Fruit fly (Drosophila melanogaster) whole organism, prepupa: ENCODE results near the gene CG5883.

Source experiments
- CG10631 ChIP-seq: fragments of 200-800 bp; sonication (Bioruptor generic); optimal IDR thresholded peaks from 2 replicates; lab custom pipeline; 2016; ENCODE audit warnings: missing biosample characterization, missing genetic modification characterization
- CG11294 ChIP-seq: fragments of 200-800 bp; sonication (Bioruptor generic); IDR thresholded peaks from 2 replicates; pipeline ENCODE4 v1.3.6; 2022; ENCODE audit warnings: missing biosample characterization, missing genetic modification characterization
- CG11762 ChIP-seq: fragments of 200-800 bp; sonication (Bioruptor generic); optimal IDR thresholded peaks from 3 replicates; lab custom pipeline; 2016; ENCODE audit warnings: missing biosample characterization, missing genetic modification characterization; ENCODE audit not compliant: insufficient read depth
- CG11902 ChIP-seq: fragments of 200-800 bp; sonication (Bioruptor generic); optimal IDR thresholded peaks from 3 replicates; lab custom pipeline; 2016; ENCODE audit warnings: missing biosample characterization, missing genetic modification characterization
- CG15336 ChIP-seq: fragments of 200-800 bp; sonication (Bioruptor generic); IDR thresholded peaks from 2 replicates; pipeline ENCODE4 v1.3.6; 2022; ENCODE audit warnings: missing biosample characterization, missing genetic modification characterization
- CG16779 ChIP-seq: fragments of 200-800 bp; sonication (Bioruptor generic); optimal IDR thresholded peaks from 3 replicates; lab custom pipeline; 2017; ENCODE audit warnings: missing biosample characterization, mild to moderate bottlenecking, missing genetic modification characterization
- CG3032 ChIP-seq: fragments of 200-800 bp; optimal IDR thresholded peaks from 2 replicates; lab custom pipeline; 2019; ENCODE audit warnings: missing biosample characterization, mild to moderate bottlenecking, missing genetic modification characterization, moderate library complexity
- CG31627 ChIP-seq: fragments of 200-800 bp; sonication (Bioruptor generic); optimal IDR thresholded peaks from 3 replicates; lab custom pipeline; 2016; ENCODE audit warnings: missing biosample characterization, missing genetic modification characterization
- CG32006 ChIP-seq: fragments of 200-800 bp; sonication (Bioruptor generic); optimal IDR thresholded peaks from 3 replicates; lab custom pipeline; 2017; ENCODE audit warnings: missing biosample characterization, mild to moderate bottlenecking, missing genetic modification characterization
- CG34406 ChIP-seq: fragments of 200-800 bp; sonication (Bioruptor generic); optimal IDR thresholded peaks from 3 replicates; lab custom pipeline; 2016; ENCODE audit warnings: missing biosample characterization, missing genetic modification characterization
- CG3919 ChIP-seq: fragments of 200-800 bp; sonication (Bioruptor generic); optimal IDR thresholded peaks from 3 replicates; lab custom pipeline; 2016; ENCODE audit warnings: missing biosample characterization, missing genetic modification characterization
- CG6792 ChIP-seq: fragments of 200-800 bp; sonication (Bioruptor generic); optimal IDR thresholded peaks from 3 replicates; lab custom pipeline; 2016; ENCODE audit warnings: missing biosample characterization, missing genetic modification characterization
- CG6854 ChIP-seq: fragments of 200-800 bp; sonication (Bioruptor generic); optimal IDR thresholded peaks from 2 replicates; lab custom pipeline; 2017; ENCODE audit warnings: missing biosample characterization, mild to moderate bottlenecking, missing genetic modification characterization
- CG7368 ChIP-seq: fragments of 200-800 bp; sonication (Bioruptor generic); optimal IDR thresholded peaks from 3 replicates; lab custom pipeline; 2016; ENCODE audit warnings: missing biosample characterization, missing genetic modification characterization
- CG8119 ChIP-seq: fragments of 200-800 bp; sonication (Bioruptor generic); IDR thresholded peaks from 3 replicates; pipeline ENCODE4 v1.3.6; 2022; ENCODE audit warnings: missing biosample characterization, missing genetic modification characterization
- CG9139 ChIP-seq: fragments of 200-800 bp; sonication (Bioruptor generic); optimal IDR thresholded peaks from 3 replicates; lab custom pipeline; 2017; ENCODE audit warnings: missing biosample characterization, mild to moderate bottlenecking, missing genetic modification characterization
- Eip75B ChIP-seq: fragments of 200-800 bp; sonication (Bioruptor generic); optimal IDR thresholded peaks from 3 replicates; lab custom pipeline; 2016; ENCODE audit warnings: missing biosample characterization, missing genetic modification characterization
- Eip78C ChIP-seq: fragments of 200-800 bp; sonication (Bioruptor generic); peaks from one replicate; lab custom pipeline; 2016; ENCODE audit warnings: missing biosample characterization, missing genetic modification characterization
- Ets96B ChIP-seq: fragments of 200-800 bp; optimal IDR thresholded peaks from 2 replicates; lab custom pipeline; 2019; ENCODE audit warnings: missing biosample characterization, mild to moderate bottlenecking, missing genetic modification characterization, moderate library complexity
- Hr38 ChIP-seq: sonication (Bioruptor generic); optimal IDR thresholded peaks from 2 replicates; lab custom pipeline; 2016; ENCODE audit warnings: missing biosample characterization, missing genetic modification characterization
- Lpt ChIP-seq: fragments of 200-800 bp; sonication (Bioruptor generic); optimal IDR thresholded peaks from 3 replicates; lab custom pipeline; 2016; ENCODE audit warnings: missing biosample characterization, missing genetic modification characterization
- Met ChIP-seq: fragments of 200-800 bp; sonication (Bioruptor generic); optimal IDR thresholded peaks from 3 replicates; lab custom pipeline; 2016; ENCODE audit warnings: missing biosample characterization, missing genetic modification characterization
- Sox102F ChIP-seq: fragments of 200-800 bp; sonication (Bioruptor generic); optimal IDR thresholded peaks from 2 replicates; lab custom pipeline; 2016; ENCODE audit warnings: missing biosample characterization, mild to moderate bottlenecking, missing genetic modification characterization
- Sox14 ChIP-seq: fragments of 200-800 bp; sonication (Bioruptor generic); optimal IDR thresholded peaks from 3 replicates; lab custom pipeline; 2016; ENCODE audit warnings: missing biosample characterization, missing genetic modification characterization
- Sox15 ChIP-seq: fragments of 200-800 bp; sonication (Bioruptor generic); optimal IDR thresholded peaks from 3 replicates; lab custom pipeline; 2016; ENCODE audit warnings: missing biosample characterization, missing genetic modification characterization
- achi ChIP-seq: fragments of 200-800 bp; sonication (Bioruptor generic); optimal IDR thresholded peaks from 3 replicates; lab custom pipeline; 2016; ENCODE audit warnings: missing biosample characterization, missing genetic modification characterization
- acj6 ChIP-seq: fragments of 200-800 bp; sonication (Bioruptor generic); optimal IDR thresholded peaks from 3 replicates; lab custom pipeline; 2016; ENCODE audit warnings: missing biosample characterization, missing genetic modification characterization
- cyc ChIP-seq: fragments of 200-800 bp; sonication (Bioruptor generic); optimal IDR thresholded peaks from 3 replicates; lab custom pipeline; 2016; ENCODE audit warnings: missing biosample characterization, missing genetic modification characterization
- dsx ChIP-seq: fragments of 200-800 bp; optimal IDR thresholded peaks from 3 replicates; lab custom pipeline; 2019; ENCODE audit warnings: missing biosample characterization, mild to moderate bottlenecking, missing genetic modification characterization, moderate library complexity; ENCODE audit not compliant: poor library complexity, severe bottlenecking
- fd59A ChIP-seq: fragments of 200-800 bp; sonication (Bioruptor generic); optimal IDR thresholded peaks from 2 replicates; lab custom pipeline; 2017; ENCODE audit warnings: missing biosample characterization, mild to moderate bottlenecking, missing genetic modification characterization, missing genetic modification reagents
- fkh ChIP-seq: fragments of 200-800 bp; sonication (Bioruptor generic); optimal IDR thresholded peaks from 3 replicates; lab custom pipeline; 2017; ENCODE audit warnings: missing biosample characterization, mild to moderate bottlenecking, missing genetic modification characterization, moderate library complexity
- lz ChIP-seq: fragments of 200-800 bp; sonication (Bioruptor generic); optimal IDR thresholded peaks from 3 replicates; lab custom pipeline; 2016; ENCODE audit warnings: missing biosample characterization, missing genetic modification characterization
- net ChIP-seq: fragments of 200-800 bp; sonication (Bioruptor generic); optimal IDR thresholded peaks from 3 replicates; lab custom pipeline; 2016; ENCODE audit warnings: missing biosample characterization, missing genetic modification characterization
- pdm3 ChIP-seq: fragments of 200-800 bp; sonication (Bioruptor generic); optimal IDR thresholded peaks from 3 replicates; lab custom pipeline; 2016; ENCODE audit warnings: missing biosample characterization, missing genetic modification characterization
- salr ChIP-seq, 2 experiments: fragments of 200-800 bp; sonication (Bioruptor generic); optimal IDR thresholded peaks; 3 replicates each; lab custom pipeline; 2016 to 2018; ENCODE audit warnings: missing biosample characterization in 2 of 2, missing genetic modification characterization in 2 of 2, mild to moderate bottlenecking in 1 of 2
- ss ChIP-seq, 2 experiments: fragments of 200-800 bp; sonication (Bioruptor generic); optimal IDR thresholded peaks; 2 replicates in 1 of 2; 3 replicates in 1 of 2; lab custom pipeline; 2017 to 2018; ENCODE audit warnings: mild to moderate bottlenecking in 2 of 2, missing biosample characterization in 2 of 2, missing genetic modification characterization in 2 of 2, moderate library complexity in 1 of 2
- svp ChIP-seq: fragments of 200-800 bp; sonication (Bioruptor generic); peaks from one replicate; lab custom pipeline; 2016; ENCODE audit warnings: missing biosample characterization, missing genetic modification characterization

The CG5883 gene

dm6 chr3L:11944752-11945151, at the start of gene CG5883:
Gene CG5883, minus strand, starts transcription at chr3L:11944852.
- TF ChIP-seq dsx (GFP tag; lab: Kevin White, UChicago) (no peak), CG16779 (tag; lab: Kevin White, UChicago) (no peak), Eip75B (GFP tag; lab: Kevin White, UChicago) (no peak), CG7368 (GFP tag; lab: Kevin White, UChicago) (no peak), CG3032 (tag; lab: Kevin White, UChicago) (no peak), Hr38 (GFP tag; lab: Kevin White, UChicago) (no peak), CG9139 (GFP tag; lab: Kevin White, UChicago) (no peak), CG31627 (no peak), achi (GFP tag; lab: Kevin White, UChicago) (no peak), CG11902 (GFP tag; lab: Kevin White, UChicago) (no peak), Lpt (no peak), Sox14 (GFP tag; lab: Kevin White, UChicago) (no peak)
- TF ChIP-seq, all 60 proteins: peak for 0

dm6 chr3L:11992960-11993359, 48.3 kb upstream of the CG5883 start, which contains the start of gene viaf:
Gene viaf, minus strand, starts transcription at chr3L:11993179.
- no peak for TF ChIP-seq net (GFP tag; lab: Kevin White, UChicago)
- TF ChIP-seq CG31627, result peak; percentile 17
- TF ChIP-seq CG8119, result no peak
- TF ChIP-seq cyc, result peak; percentile 40
- no peak for TF ChIP-seq CG6792 (GFP tag; lab: Kevin White, UChicago)
- TF ChIP-seq Sox15 (GFP tag; lab: Kevin White, UChicago), result peak; percentile 3
- no peak for TF ChIP-seq CG9139 (GFP tag; lab: Kevin White, UChicago)

DNA sequence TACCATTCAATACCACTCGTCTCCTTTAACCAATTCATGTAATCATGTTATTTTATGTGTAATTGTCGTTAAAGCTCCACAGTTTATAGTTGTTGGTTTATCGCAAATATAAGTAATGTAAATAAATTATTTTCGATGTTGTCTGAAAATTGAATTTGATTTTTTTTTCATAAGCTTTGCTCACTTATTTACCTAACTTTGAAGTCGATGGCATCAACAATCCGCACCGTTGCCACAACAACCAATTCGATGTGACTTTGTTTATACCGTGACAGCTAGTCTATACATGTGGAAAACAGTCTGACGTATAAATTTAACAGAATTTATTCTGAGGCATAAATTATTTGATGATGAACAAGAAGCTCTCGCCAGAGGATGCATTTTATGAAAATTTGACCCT, 45.8 kb upstream of the CG5883 start, which contains the start of gene CG6931:
Gene CG6931, plus strand, starts transcription at position 301 of the 400 bp plus-strand sequence.
- TF ChIP-seq svp (GFP tag; lab: Kevin White, UChicago) (no peak), CG3919 (GFP tag; lab: Kevin White, UChicago) (no peak), cyc (no peak), CG6792 (GFP tag; lab: Kevin White, UChicago) (no peak), Eip78C (no peak), Lpt (no peak), Eip75B (GFP tag; lab: Kevin White, UChicago) (no peak), CG10631 (GFP tag; lab: Kevin White, UChicago) (no peak), CG34406 (GFP tag; lab: Kevin White, UChicago) (no peak), Sox15 (GFP tag; lab: Kevin White, UChicago) (no peak), Met (no peak), pdm3 (GFP tag; lab: Kevin White, UChicago) (no peak), acj6 (no peak), CG32006 (no peak), ss (GFP tag; optimal IDR thresholded peaks at IDR 0.05; lab: Kevin White, UChicago) (no peak), Ets96B (tag; lab: Kevin White, UChicago) (no peak), fkh (GFP tag; lab: Kevin White, UChicago) (no peak), CG11294 (GFP tag; lab: Robert Waterston, UW) (no peak)
- TF ChIP-seq, all 60 proteins: peak for 0

dm6 chr3L:11984606-11985005, 40.0 kb upstream of the CG5883 start, which contains the start of gene CG6938:
Gene CG6938, plus strand, starts transcription at chr3L:11984906.
- TF ChIP-seq CG15336 (GFP tag; lab: Robert Waterston, UW) (no peak), fd59A (GFP tag; lab: Kevin White, UChicago) (no peak), dsx (GFP tag; lab: Kevin White, UChicago) (no peak), salr (GFP tag; optimal IDR thresholded peaks at IDR 0.05; lab: Kevin White, UChicago) (no peak), ss (GFP tag; optimal IDR thresholded peaks at IDR 0.05; lab: Kevin White, UChicago) (no peak), Sox15 (GFP tag; lab: Kevin White, UChicago) (no peak), CG6854 (GFP tag; lab: Kevin White, UChicago) (no peak), CG16779 (tag; lab: Kevin White, UChicago) (no peak), CG11762 (GFP tag; lab: Kevin White, UChicago) (no peak), Sox102F (no peak), lz (GFP tag; lab: Kevin White, UChicago) (no peak), Hr38 (GFP tag; lab: Kevin White, UChicago) (no peak)
